Fruit fly (Drosophila melanogaster): ENCODE results near the gene mRpL55.

DNA sequence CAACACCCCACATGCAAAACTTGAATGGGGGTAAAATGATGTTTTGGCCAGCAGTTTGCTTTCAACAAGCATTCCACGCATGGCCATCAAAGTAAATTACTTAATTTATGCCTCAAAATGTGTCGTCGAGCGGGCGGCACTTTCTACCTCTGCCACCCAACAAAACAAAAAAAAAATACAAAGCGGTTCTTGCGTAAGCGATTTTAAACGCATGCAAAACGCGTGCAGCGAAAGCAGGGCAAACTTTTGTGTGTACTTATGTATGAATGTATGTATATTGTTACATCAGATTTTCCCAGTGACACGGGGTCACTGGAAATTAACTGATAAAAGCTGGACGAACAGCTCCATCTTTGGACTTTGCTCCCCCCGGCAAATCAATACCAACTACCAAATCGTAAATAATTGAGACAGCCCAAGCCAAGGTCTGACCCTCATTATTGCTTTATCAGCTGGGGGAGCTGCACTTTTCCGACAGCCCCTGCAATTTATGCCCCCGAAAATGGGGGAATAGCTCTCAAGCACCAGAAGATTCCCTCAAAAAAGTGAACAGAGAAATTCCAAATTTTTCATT is 6.6 kb upstream of the mRpL55 start:
- TF ChIP-seq dl (GFP tag; optimal IDR thresholded peaks at IDR 0.05; ENCODE audit: insufficient read depth in 1 of 2, partially characterized antibody in 2 of 2) (no peak), sv (GFP tag; optimal IDR thresholded peaks at IDR 0.05) (no peak), tai (GFP tag; optimal IDR thresholded peaks at IDR 0.05) (no peak), CG32264 (GFP tag; optimal IDR thresholded peaks at IDR 0.05) (no peak)
